Fruit fly (Drosophila melanogaster) whole organism, embryonic: Measurements from ENCODE around the gene E23.

ENCODE experiments used
- Bdp1 ChIP-seq: fragments of 200-800 bp; sonication (Bioruptor generic); optimal IDR thresholded peaks from 3 replicates; lab custom pipeline; 2016; ENCODE audit warnings: missing biosample characterization, missing genetic modification characterization
- Bteb2 ChIP-seq: fragments of 200-800 bp; sonication (Bioruptor generic); optimal IDR thresholded peaks from 2 replicates; lab custom pipeline; 2016; ENCODE audit warnings: missing biosample characterization, missing genetic modification characterization
- CG10321 ChIP-seq: fragments of 200-800 bp; sonication (Bioruptor generic); IDR thresholded peaks from 2 replicates; pipeline ENCODE4 v1.3.6; 2022; ENCODE audit warnings: missing biosample characterization, missing genetic modification characterization
- CG11085 ChIP-seq: fragments of 200-800 bp; sonication (Bioruptor generic); IDR thresholded peaks from 2 replicates; pipeline ENCODE4 v1.3.6; 2022; ENCODE audit warnings: missing biosample characterization, missing genetic modification characterization
- CG11398 ChIP-seq: fragments of 200-800 bp; sonication (Bioruptor generic); optimal IDR thresholded peaks from 2 replicates; lab custom pipeline; 2016; ENCODE audit warnings: missing biosample characterization, missing genetic modification characterization
- CG12071 ChIP-seq: fragments of 200-800 bp; sonication (Bioruptor generic); optimal IDR thresholded peaks from 3 replicates; lab custom pipeline; 2018; ENCODE audit warnings: missing biosample characterization, mild to moderate bottlenecking, missing genetic modification characterization
- CG13775 ChIP-seq: fragments of 200-800 bp; sonication (Bioruptor generic); optimal IDR thresholded peaks from 3 replicates; lab custom pipeline; 2017; ENCODE audit warnings: missing biosample characterization, mild to moderate bottlenecking, missing genetic modification characterization
- CG14014 ChIP-seq: fragments of 200-800 bp; sonication (Bioruptor generic); IDR thresholded peaks from 2 replicates; pipeline ENCODE4 v1.3.6; 2022; ENCODE audit warnings: missing biosample characterization, missing genetic modification characterization
- CG14441 ChIP-seq: fragments of 200-800 bp; sonication (Bioruptor generic); IDR thresholded peaks from 2 replicates; pipeline ENCODE4 v1.3.6; 2022; ENCODE audit warnings: missing biosample characterization, missing genetic modification characterization
- CG14667 ChIP-seq: fragments of 200-800 bp; sonication (Bioruptor generic); IDR thresholded peaks from 2 replicates; pipeline ENCODE4 v1.3.6; 2022; ENCODE audit warnings: missing biosample characterization, missing genetic modification characterization
- CG4404 ChIP-seq: fragments of 200-800 bp; sonication (Bioruptor generic); IDR thresholded peaks from 2 replicates; pipeline ENCODE4 v1.3.6; 2022; ENCODE audit warnings: missing biosample characterization, missing genetic modification characterization
- CG4617 ChIP-seq: fragments of 200-800 bp; sonication (Bioruptor generic); optimal IDR thresholded peaks from 3 replicates; lab custom pipeline; 2016; ENCODE audit warnings: missing biosample characterization, missing genetic modification characterization, borderline replicate concordance
- CG7987 ChIP-seq: fragments of 200-800 bp; sonication (Bioruptor generic); optimal IDR thresholded peaks from 2 replicates; lab custom pipeline; 2018; ENCODE audit warnings: missing biosample characterization, mild to moderate bottlenecking, missing genetic modification characterization, moderate library complexity
- Deaf1 ChIP-seq: fragments of 200-800 bp; optimal IDR thresholded peaks from 3 replicates; lab custom pipeline; 2019; ENCODE audit warnings: missing biosample characterization, mild to moderate bottlenecking, missing genetic modification characterization, moderate library complexity
- Dp ChIP-seq: fragments of 200-800 bp; sonication (Bioruptor generic); optimal IDR thresholded peaks from 2 replicates; lab custom pipeline; 2018; ENCODE audit warnings: missing biosample characterization, mild to moderate bottlenecking, missing genetic modification characterization, moderate library complexity
- HLH3B ChIP-seq: fragments of 200-800 bp; sonication (Bioruptor generic); IDR thresholded peaks from 2 replicates; pipeline ENCODE4 v1.3.6; 2022; ENCODE audit warnings: missing biosample characterization, missing genetic modification characterization
- Hand ChIP-seq: fragments of 200-800 bp; sonication (Bioruptor generic); optimal IDR thresholded peaks from 2 replicates; lab custom pipeline; 2017; ENCODE audit warnings: mild to moderate bottlenecking, missing biosample characterization, missing genetic modification reagents, missing genetic modification characterization
- Lhr ChIP-seq: fragments of 200-800 bp; sonication (Bioruptor generic); optimal IDR thresholded peaks from 3 replicates; lab custom pipeline; 2017; ENCODE audit warnings: mild to moderate bottlenecking, missing biosample characterization, missing genetic modification reagents, missing genetic modification characterization
- NC2α ChIP-seq: fragments of 200-800 bp; sonication (Bioruptor generic); optimal IDR thresholded peaks from 2 replicates; lab custom pipeline; 2016; ENCODE audit warnings: missing biosample characterization, missing genetic modification characterization
- Pdp1 ChIP-seq, 2 experiments: fragments of 200-800 bp; sonication (Bioruptor generic); optimal IDR thresholded peaks; 3 replicates each; lab custom pipeline; 2016; ENCODE audit warnings: missing biosample characterization in 2 of 2, missing genetic modification characterization in 2 of 2, mild to moderate bottlenecking in 1 of 2, moderate library complexity in 1 of 2
- Sin3A ChIP-seq: fragments of >200 bp; optimal IDR thresholded peaks from 2 replicates; lab custom pipeline; 2018
- ac ChIP-seq: fragments of 200-800 bp; sonication (Bioruptor generic); optimal IDR thresholded peaks from 3 replicates; lab custom pipeline; 2017; ENCODE audit warnings: missing biosample characterization, mild to moderate bottlenecking, missing genetic modification characterization
- bab2 ChIP-seq: fragments of 200-800 bp; sonication (Bioruptor generic); optimal IDR thresholded peaks from 2 replicates; lab custom pipeline; 2016; ENCODE audit warnings: missing biosample characterization, missing genetic modification characterization
- bsh ChIP-seq, 2 experiments: fragments of 200-800 bp; sonication (Bioruptor generic); optimal IDR thresholded peaks; 2 replicates each; lab custom pipeline; 2017 to 2018; ENCODE audit warnings: mild to moderate bottlenecking in 2 of 2, missing biosample characterization in 2 of 2, missing genetic modification characterization in 2 of 2, moderate library complexity in 1 of 2
- btn ChIP-seq: fragments of 200-800 bp; sonication (Bioruptor generic); optimal IDR thresholded peaks from 2 replicates; lab custom pipeline; 2016; ENCODE audit warnings: missing biosample characterization, missing genetic modification characterization
- chm ChIP-seq: fragments of 200-800 bp; sonication (Bioruptor generic); IDR thresholded peaks from 2 replicates; pipeline ENCODE4 v1.3.6; 2022; ENCODE audit warnings: missing biosample characterization, missing genetic modification characterization
- cwo ChIP-seq: fragments of 200-800 bp; sonication (Bioruptor generic); optimal IDR thresholded peaks from 3 replicates; lab custom pipeline; 2017; ENCODE audit warnings: missing biosample characterization, missing genetic modification characterization, mild to moderate bottlenecking, moderate library complexity, missing genetic modification reagents
- da ChIP-seq: fragments of 200-800 bp; sonication (Bioruptor generic); optimal IDR thresholded peaks from 2 replicates; lab custom pipeline; 2016; ENCODE audit warnings: missing biosample characterization, missing genetic modification characterization
- ems ChIP-seq: fragments of 200-800 bp; sonication (Bioruptor generic); optimal IDR thresholded peaks from 3 replicates; lab custom pipeline; 2016; ENCODE audit warnings: missing biosample characterization, missing genetic modification characterization
- eyg ChIP-seq: fragments of 200-800 bp; sonication (Bioruptor generic); optimal IDR thresholded peaks from 3 replicates; lab custom pipeline; 2016; ENCODE audit warnings: missing biosample characterization, missing genetic modification characterization
- gcm2 ChIP-seq: fragments of 200-800 bp; sonication (Bioruptor generic); optimal IDR thresholded peaks from 2 replicates; lab custom pipeline; 2016; ENCODE audit warnings: missing biosample characterization, missing genetic modification characterization
- gsb ChIP-seq: fragments of 200-800 bp; sonication (Bioruptor generic); IDR thresholded peaks from 2 replicates; pipeline ENCODE4 v1.3.6; 2022; ENCODE audit warnings: missing biosample characterization, missing genetic modification characterization
- her ChIP-seq: fragments of 200-800 bp; sonication (Bioruptor generic); optimal IDR thresholded peaks from 2 replicates; lab custom pipeline; 2016; ENCODE audit warnings: missing biosample characterization, missing genetic modification characterization
- knrl ChIP-seq: fragments of 200-800 bp; sonication (Bioruptor generic); IDR thresholded peaks from 3 replicates; pipeline ENCODE4 v1.3.6; 2022; ENCODE audit warnings: missing biosample characterization, missing genetic modification characterization; ENCODE audit not compliant: partially characterized antibody
- lab ChIP-seq: fragments of 200-800 bp; sonication (Bioruptor generic); optimal IDR thresholded peaks from 3 replicates; lab custom pipeline; 2017; ENCODE audit warnings: missing biosample characterization, missing genetic modification characterization, mild to moderate bottlenecking, moderate library complexity, missing genetic modification reagents
- lbe ChIP-seq: fragments of 200-800 bp; sonication (Bioruptor generic); optimal IDR thresholded peaks from 2 replicates; lab custom pipeline; 2016; ENCODE audit warnings: missing biosample characterization, mild to moderate bottlenecking, missing genetic modification characterization
- nmo ChIP-seq: fragments of 200-800 bp; sonication (Bioruptor generic); optimal IDR thresholded peaks from 2 replicates; lab custom pipeline; 2018; ENCODE audit warnings: missing biosample characterization, mild to moderate bottlenecking, missing genetic modification characterization, moderate library complexity
- pb ChIP-seq: fragments of 200-800 bp; sonication (Bioruptor generic); optimal IDR thresholded peaks from 3 replicates; lab custom pipeline; 2016; ENCODE audit warnings: missing biosample characterization, missing genetic modification characterization
- pita ChIP-seq: fragments of 200-800 bp; sonication (Bioruptor generic); optimal IDR thresholded peaks from 2 replicates; lab custom pipeline; 2017; ENCODE audit warnings: missing biosample characterization, mild to moderate bottlenecking, missing genetic modification characterization
- rib ChIP-seq: fragments of 200-800 bp; sonication (Bioruptor generic); IDR thresholded peaks from 2 replicates; pipeline ENCODE4 v1.3.6; 2022; ENCODE audit warnings: missing biosample characterization, missing genetic modification characterization
- ro ChIP-seq: fragments of 200-800 bp; sonication (Bioruptor generic); IDR thresholded peaks from 2 replicates; pipeline ENCODE4 v1.3.6; 2022; ENCODE audit warnings: missing biosample characterization, missing genetic modification characterization
- sc ChIP-seq, 3 experiments: fragments of >200 bp in 2 of 3; fragments of 200-800 bp in 1 of 3; sonication (Bioruptor generic) in 1 of 3; optimal IDR thresholded peaks; 2 replicates in 2 of 3; 3 replicates in 1 of 3; lab custom pipeline; 2017; ENCODE audit warnings: mild to moderate bottlenecking in 1 of 3, missing biosample characterization in 1 of 3, missing genetic modification characterization in 1 of 3, missing genetic modification reagents in 1 of 3
- scrt ChIP-seq: fragments of 200-800 bp; sonication (Bioruptor generic); optimal IDR thresholded peaks from 2 replicates; lab custom pipeline; 2018; ENCODE audit warnings: missing biosample characterization, mild to moderate bottlenecking, missing genetic modification characterization, moderate library complexity
- sens-2 ChIP-seq: fragments of 200-800 bp; sonication (Bioruptor generic); IDR thresholded peaks from 2 replicates; pipeline ENCODE4 v1.3.6; 2022; ENCODE audit warnings: missing biosample characterization, missing genetic modification characterization
- sna ChIP-seq: fragments of 200-800 bp; sonication (Bioruptor generic); IDR thresholded peaks from 2 replicates; pipeline ENCODE4 v1.3.6; 2022; ENCODE audit warnings: missing biosample characterization, missing genetic modification characterization; ENCODE audit not compliant: partially characterized antibody
- sob ChIP-seq: fragments of 200-800 bp; sonication (Bioruptor generic); IDR thresholded peaks from 2 replicates; pipeline ENCODE4 v1.3.6; 2022; ENCODE audit warnings: missing biosample characterization, missing genetic modification characterization
- sqz ChIP-seq: fragments of 200-800 bp; sonication (Bioruptor generic); optimal IDR thresholded peaks from 3 replicates; lab custom pipeline; 2018; ENCODE audit warnings: missing biosample characterization, mild to moderate bottlenecking, missing genetic modification characterization
- sr ChIP-seq: fragments of 200-800 bp; sonication (Bioruptor generic); IDR thresholded peaks from 3 replicates; pipeline ENCODE4 v1.3.6; 2022; ENCODE audit warnings: missing biosample characterization, missing genetic modification characterization
- tup ChIP-seq: fragments of 200-800 bp; sonication (Bioruptor generic); optimal IDR thresholded peaks from 2 replicates; lab custom pipeline; 2016; ENCODE audit warnings: missing biosample characterization, mild to moderate bottlenecking, missing genetic modification characterization, moderate library complexity

E23 gene

dm6 chr2L:3304831-3305828, 49.5 kb downstream of the E23 start (continued):
- TF ChIP-seq gcm2 (GFP tag; lab: Kevin White, UChicago) (no peak), tup (no peak), ro (GFP tag; lab: Robert Waterston, UW) (no peak), CG4404 (no peak), CG11085 (GFP tag; lab: Robert Waterston, UW) (no peak), sc (optimal IDR thresholded peaks at IDR 0.05; lab: Kevin White, UChicago) (no peak), sc (GFP tag; optimal IDR thresholded peaks at IDR 0.05; lab: Kevin White, UChicago) (no peak), Dp (GFP tag; lab: Kevin White, UChicago) (no peak), gsb (GFP tag; lab: Robert Waterston, UW) (no peak), pita (no peak), sna (no peak), Lhr (no peak), bab2 (GFP tag; lab: Kevin White, UChicago) (no peak), lab (GFP tag; lab: Kevin White, UChicago) (peak; percentile 83), btn (GFP tag; lab: Kevin White, UChicago) (no peak), lbe (GFP tag; lab: Kevin White, UChicago) (no peak), Bdp1 (no peak), knrl (GFP tag; lab: Robert Waterston, UW) (no peak), CG11398 (GFP tag; lab: Kevin White, UChicago) (no peak), rib (GFP tag; lab: Robert Waterston, UW) (0 out of 2 replicates have a peak, but pooled peaks have one; percentile 16), NC2α (GFP tag; lab: Kevin White, UChicago) (no peak), cwo (peak; percentile 35), HLH3B (GFP tag; lab: Robert Waterston, UW) (no peak), Sin3A (no peak), CG12071 (GFP tag; lab: Kevin White, UChicago) (no peak), da (GFP tag; lab: Kevin White, UChicago) (no peak), CG7987 (GFP tag; lab: Kevin White, UChicago) (peak; percentile 14), eyg (no peak)

DNA sequence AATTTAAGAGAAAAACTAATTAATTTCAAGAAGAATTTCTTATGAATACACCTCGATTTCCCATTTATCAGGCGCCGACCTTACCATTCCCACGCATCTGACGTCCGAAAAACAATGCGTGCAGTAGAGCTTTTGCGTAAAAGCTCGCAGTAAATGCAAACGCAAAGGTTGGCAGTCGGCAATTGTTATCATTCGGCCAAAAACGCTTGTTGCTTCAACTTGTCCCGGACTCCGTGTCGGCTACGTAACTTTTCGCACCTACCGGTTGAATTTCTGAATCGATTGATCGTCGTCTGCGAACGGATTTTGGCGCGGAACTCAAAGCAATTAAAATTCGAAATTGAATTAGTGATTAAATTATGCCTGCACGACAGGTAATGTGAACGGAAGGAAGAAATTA, 50.7 kb downstream of the E23 start, which contains the start of gene CG3277:
TSS of gene CG3277 (plus strand) at position 208 of the 400 bp plus-strand sequence.
- no peak for TF ChIP-seq Dp (GFP tag; lab: Kevin White, UChicago)
- no peak for TF ChIP-seq rib (GFP tag; lab: Robert Waterston, UW)
- TF ChIP-seq ems (GFP tag; lab: Kevin White, UChicago), result no peak
- TF ChIP-seq bsh (GFP tag; optimal IDR thresholded peaks at IDR 0.05; lab: Kevin White, UChicago), result no peak
- TF ChIP-seq CG14014 (GFP tag; lab: Robert Waterston, UW), result no peak
- TF ChIP-seq CG4617 (GFP tag; lab: Kevin White, UChicago), result no peak
- TF ChIP-seq sr (GFP tag; lab: Robert Waterston, UW), result peak; percentile 7; the same call in 1 of the 3 replicates
- peak; percentile 13; the same call in 1 of the 2 replicates for TF ChIP-seq chm (GFP tag; lab: Robert Waterston, UW)
- peak in 1 of 2 experiments; percentile 32 for TF ChIP-seq Pdp1 (GFP tag; optimal IDR thresholded peaks at IDR 0.05; lab: Kevin White, UChicago)
- TF ChIP-seq CG13775 (GFP tag; lab: Kevin White, UChicago), result no peak
- TF ChIP-seq sens-2 (GFP tag; lab: Robert Waterston, UW), result no peak
- TF ChIP-seq pb (GFP tag; lab: Kevin White, UChicago), result no peak
- no peak for TF ChIP-seq CG14441 (GFP tag; lab: Robert Waterston, UW)
- no peak for TF ChIP-seq nmo (GFP tag; lab: Kevin White, UChicago)
- TF ChIP-seq Deaf1 (tag; lab: Kevin White, UChicago), result peak; percentile 57
- no peak for TF ChIP-seq sob (GFP tag; lab: Robert Waterston, UW)
- no peak for TF ChIP-seq Bteb2 (GFP tag; lab: Kevin White, UChicago)
- TF ChIP-seq Hand (GFP tag; lab: Kevin White, UChicago), result no peak
- TF ChIP-seq CG10321 (GFP tag; lab: Robert Waterston, UW), result no peak
- peak; percentile 42 for TF ChIP-seq scrt (GFP tag; lab: Kevin White, UChicago)
- TF ChIP-seq CG14667 (GFP tag; lab: Robert Waterston, UW), result no peak
- no peak for TF ChIP-seq sqz (GFP tag; lab: Kevin White, UChicago)
- no peak for TF ChIP-seq Lhr
- no peak for TF ChIP-seq her (GFP tag; lab: Kevin White, UChicago)
- no peak for TF ChIP-seq ac (GFP tag; lab: Kevin White, UChicago)
- no peak for TF ChIP-seq CG4404
